Worm (Caenorhabditis elegans): ENCODE results near the gene ttr-57.
"Not testable (repeated sequence)": the region's sequence is repeated elsewhere in the genome, so short reads cannot be mapped to it uniquely, and the experiment has no call there.

ttr-57 gene

DNA sequence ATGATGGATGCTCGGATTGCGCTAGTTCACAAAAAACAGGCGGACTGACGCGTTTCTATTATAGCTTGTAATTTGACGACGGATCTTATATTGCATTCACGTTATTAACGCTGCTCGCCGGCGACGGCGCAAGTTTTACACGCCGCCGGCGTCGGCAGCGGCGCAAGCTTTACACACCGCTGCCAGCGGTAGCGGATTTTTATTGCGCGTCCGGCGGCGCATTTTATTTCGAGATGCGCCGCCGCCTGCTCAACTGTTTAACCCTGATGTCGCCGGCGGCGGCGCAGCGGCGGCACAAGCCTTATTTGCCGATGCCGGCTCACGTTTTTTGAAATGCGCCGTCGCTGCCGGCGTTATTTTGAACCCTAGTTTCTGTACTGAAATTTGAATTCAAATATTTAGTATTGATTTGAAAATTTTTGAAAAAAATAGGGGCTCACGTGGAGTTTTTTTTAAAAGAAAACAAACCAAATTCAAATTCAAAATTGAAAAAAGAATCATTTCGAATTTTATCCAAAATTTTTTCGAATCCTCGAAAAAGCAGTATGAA lies at the start of gene ttr-57:
Gene ttr-57, plus strand, starts transcription at position 500 of the 550 bp plus-strand sequence.
- no peak for TF ChIP-seq ets-7 (tag; optimal IDR thresholded peaks at IDR 0.05)
- peak; percentile 36; the same call in 1 of the 2 replicates for TF ChIP-seq pes-1 (GFP tag; IDR thresholded peaks at IDR 0.05)

DNA sequence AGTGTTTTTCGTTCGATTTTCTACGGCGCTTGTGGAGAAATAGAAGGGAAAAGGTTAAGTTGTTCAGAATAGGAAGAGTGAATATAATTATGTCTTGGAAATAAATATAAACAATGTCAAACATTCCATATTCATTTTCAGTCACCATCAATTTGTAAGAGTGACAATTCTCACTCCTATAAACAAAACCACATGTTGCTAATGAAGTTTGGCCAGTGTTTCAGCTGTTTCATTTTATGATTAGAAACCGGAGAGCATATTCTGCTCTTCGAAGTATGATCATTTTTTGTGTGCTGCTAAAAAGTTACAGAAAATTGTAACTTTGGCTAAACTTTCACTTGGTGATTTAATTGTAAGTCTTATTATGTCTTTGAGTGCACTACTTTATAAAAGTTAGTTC lies 49.8 kb upstream of the ttr-57 start, which contains the start of gene Y38H6C.21:
Gene Y38H6C.21, minus strand, starts transcription at position 148 of the 400 bp plus-strand sequence.
- TF ChIP-seq B0310.2 (tag; optimal IDR thresholded peaks at IDR 0.05) (no peak), tra-4 (tag; optimal IDR thresholded peaks at IDR 0.05) (no peak), F13C5.2 (tag; optimal IDR thresholded peaks at IDR 0.05) (no peak), ets-7 (tag; optimal IDR thresholded peaks at IDR 0.05) (no peak), pes-1 (GFP tag; IDR thresholded peaks at IDR 0.05) (no peak), aly-1 (tag; optimal IDR thresholded peaks at IDR 0.05) (no peak), hnd-1 (tag; optimal IDR thresholded peaks at IDR 0.05) (no peak), hmg-4 (GFP tag; optimal IDR thresholded peaks at IDR 0.05) (no peak), ceh-13 (GFP tag; optimal IDR thresholded peaks at IDR 0.05) (no peak), ceh-36 (tag; optimal IDR thresholded peaks at IDR 0.05) (no peak), tbx-37 (GFP tag; conservative IDR thresholded peaks at IDR 0.05) (no peak), scrt-1 (GFP tag; IDR thresholded peaks at IDR 0.05) (no peak), ama-1 (optimal IDR thresholded peaks at IDR 0.05) (no peak), hmbx-1 (tag; optimal IDR thresholded peaks at IDR 0.05) (no peak), tbx-11 (GFP tag; IDR thresholded peaks at IDR 0.05) (no peak), flt-1 (GFP tag; IDR thresholded peaks at IDR 0.05) (no peak), sea-1 (GFP tag; conservative IDR thresholded peaks at IDR 0.05) (no peak)

DNA sequence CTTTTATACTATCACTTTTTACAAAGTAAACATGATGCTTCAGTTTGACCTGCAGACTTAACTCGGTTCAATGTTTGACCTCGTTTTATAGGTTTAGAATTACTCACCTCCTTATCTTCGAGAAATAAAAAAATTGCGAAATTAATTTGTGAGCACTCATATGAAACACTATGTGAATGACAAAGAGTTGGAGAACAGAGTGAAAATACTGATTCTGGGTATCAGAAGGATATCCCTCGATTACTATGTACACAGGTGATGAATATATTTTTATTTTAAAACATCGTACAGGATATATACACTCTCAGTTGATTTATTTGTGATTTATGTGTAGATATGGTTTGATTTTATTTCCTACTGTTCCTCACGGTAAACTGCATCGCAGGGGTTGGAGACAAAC lies 48.6 kb upstream of the ttr-57 start, which contains the start of gene Y38H6C.23:
Gene Y38H6C.23, minus strand, starts transcription at position 101 of the 400 bp plus-strand sequence.
- TF ChIP-seq tra-4 (tag; optimal IDR thresholded peaks at IDR 0.05) = no peak
- no peak for TF ChIP-seq tbx-37 (GFP tag; conservative IDR thresholded peaks at IDR 0.05)
- TF ChIP-seq pes-1 (GFP tag; IDR thresholded peaks at IDR 0.05) = no peak
- no peak for TF ChIP-seq ama-1 (optimal IDR thresholded peaks at IDR 0.05)
- TF ChIP-seq hmg-4 (GFP tag; optimal IDR thresholded peaks at IDR 0.05) = no peak
- no peak for TF ChIP-seq ceh-36 (tag; optimal IDR thresholded peaks at IDR 0.05)

DNA sequence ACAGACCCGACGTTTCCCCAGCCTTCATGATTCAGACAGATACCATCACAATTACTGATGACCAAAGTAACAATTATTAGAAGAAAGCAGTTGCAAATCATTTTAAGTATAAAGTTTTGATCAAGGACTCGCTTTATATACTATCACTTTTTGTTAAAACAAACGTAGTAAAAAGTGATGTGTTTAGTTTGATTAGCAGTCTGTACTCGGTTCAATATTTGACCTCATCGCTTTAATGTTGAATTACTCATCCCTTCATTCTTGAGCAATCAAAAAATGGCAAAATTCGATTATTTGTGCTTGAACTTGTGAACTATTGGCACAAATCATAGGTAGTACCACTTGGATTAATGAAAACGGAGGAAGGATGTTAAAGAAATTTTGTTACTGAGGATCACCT lies 46.6 kb upstream of the ttr-57 start, which contains the start of gene abf-4:
Gene abf-4, minus strand, starts transcription at position 101 of the 400 bp plus-strand sequence.
- TF ChIP-seq hmg-4 (GFP tag; optimal IDR thresholded peaks at IDR 0.05) (no peak), ceh-36 (tag; optimal IDR thresholded peaks at IDR 0.05) (no peak), sea-1 (GFP tag; conservative IDR thresholded peaks at IDR 0.05) (no peak), ets-7 (tag; optimal IDR thresholded peaks at IDR 0.05) (no peak), hnd-1 (tag; optimal IDR thresholded peaks at IDR 0.05) (no peak), B0310.2 (tag; optimal IDR thresholded peaks at IDR 0.05) (no peak), tbx-37 (GFP tag; conservative IDR thresholded peaks at IDR 0.05) (no peak), tbx-11 (GFP tag; IDR thresholded peaks at IDR 0.05) (no peak), ama-1 (optimal IDR thresholded peaks at IDR 0.05) (no peak), aly-1 (tag; optimal IDR thresholded peaks at IDR 0.05) (no peak), scrt-1 (GFP tag; IDR thresholded peaks at IDR 0.05) (no peak), tra-4 (tag; optimal IDR thresholded peaks at IDR 0.05) (no peak), flt-1 (GFP tag; IDR thresholded peaks at IDR 0.05) (no peak)

DNA sequence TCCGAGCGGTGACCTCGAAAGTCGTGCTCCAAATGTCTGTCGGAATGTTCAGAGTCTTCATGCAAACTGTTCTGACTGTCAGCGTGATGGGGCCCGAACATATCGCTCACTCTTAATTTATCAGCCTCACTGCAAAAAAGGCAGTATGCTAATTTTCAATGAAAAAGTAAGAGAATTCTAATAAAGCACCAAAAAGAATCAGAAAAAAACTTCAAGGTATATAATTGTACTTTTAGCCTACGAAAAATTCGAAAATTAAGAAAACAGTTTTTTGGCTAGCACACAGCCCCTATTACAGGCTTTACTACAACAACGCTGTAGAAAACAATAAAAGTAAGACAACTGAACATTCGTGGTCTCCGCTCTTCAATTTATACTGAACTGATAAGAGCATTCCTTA lies 43.1 kb upstream of the ttr-57 start, which contains the start of gene F26F2.1:
Gene F26F2.1, minus strand, starts transcription at position 101 of the 400 bp plus-strand sequence.
- TF ChIP-seq tbx-11 (GFP tag; IDR thresholded peaks at IDR 0.05) = no peak
- TF ChIP-seq hnd-1 (tag; optimal IDR thresholded peaks at IDR 0.05) = no peak
- TF ChIP-seq ceh-36 (tag; optimal IDR thresholded peaks at IDR 0.05) = no peak
- TF ChIP-seq flt-1 (GFP tag; IDR thresholded peaks at IDR 0.05) = no peak
- TF ChIP-seq tra-4 (tag; optimal IDR thresholded peaks at IDR 0.05) = no peak
- no peak for TF ChIP-seq B0310.2 (tag; optimal IDR thresholded peaks at IDR 0.05)
- no peak for TF ChIP-seq ama-1 (optimal IDR thresholded peaks at IDR 0.05)
- no peak for TF ChIP-seq sea-1 (GFP tag; conservative IDR thresholded peaks at IDR 0.05)
- TF ChIP-seq hmg-4 (GFP tag; optimal IDR thresholded peaks at IDR 0.05) = no peak
- no peak for TF ChIP-seq ceh-13 (GFP tag; optimal IDR thresholded peaks at IDR 0.05)
- no peak for TF ChIP-seq tbx-37 (GFP tag; conservative IDR thresholded peaks at IDR 0.05)
- TF ChIP-seq pes-1 (GFP tag; IDR thresholded peaks at IDR 0.05) = no peak
- TF ChIP-seq ets-7 (tag; optimal IDR thresholded peaks at IDR 0.05) = no peak
- no peak for TF ChIP-seq aly-1 (tag; optimal IDR thresholded peaks at IDR 0.05)
- no peak for TF ChIP-seq scrt-1 (GFP tag; IDR thresholded peaks at IDR 0.05)
- no peak for TF ChIP-seq hmbx-1 (tag; optimal IDR thresholded peaks at IDR 0.05)
- no peak for TF ChIP-seq F13C5.2 (tag; optimal IDR thresholded peaks at IDR 0.05)

DNA sequence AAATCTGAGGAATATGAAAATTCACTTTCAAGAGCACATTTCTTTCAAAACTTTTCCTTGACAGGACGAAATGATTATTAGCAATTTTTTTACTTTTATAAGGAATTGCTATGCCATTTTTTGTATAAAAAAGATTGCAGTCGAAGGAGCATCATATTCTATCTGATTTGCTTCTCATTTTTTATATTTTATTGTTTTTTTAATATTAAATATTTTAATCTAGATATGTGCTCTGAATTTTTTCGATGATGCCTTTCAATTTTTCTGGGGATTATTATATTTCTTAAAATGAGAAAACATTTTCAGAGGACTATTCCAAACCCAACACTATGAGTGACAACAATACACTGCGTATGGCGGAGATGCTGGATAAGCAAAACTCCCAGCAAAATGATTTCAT lies 40.9 kb upstream of the ttr-57 start, which contains the start of gene F26F2.13:
Gene F26F2.13, plus strand, starts transcription at position 301 of the 400 bp plus-strand sequence.
- not testable (repeated sequence) for TF ChIP-seq B0310.2 (tag; optimal IDR thresholded peaks at IDR 0.05); hmbx-1 (tag; optimal IDR thresholded peaks at IDR 0.05); hmg-4 (GFP tag; optimal IDR thresholded peaks at IDR 0.05)

DNA sequence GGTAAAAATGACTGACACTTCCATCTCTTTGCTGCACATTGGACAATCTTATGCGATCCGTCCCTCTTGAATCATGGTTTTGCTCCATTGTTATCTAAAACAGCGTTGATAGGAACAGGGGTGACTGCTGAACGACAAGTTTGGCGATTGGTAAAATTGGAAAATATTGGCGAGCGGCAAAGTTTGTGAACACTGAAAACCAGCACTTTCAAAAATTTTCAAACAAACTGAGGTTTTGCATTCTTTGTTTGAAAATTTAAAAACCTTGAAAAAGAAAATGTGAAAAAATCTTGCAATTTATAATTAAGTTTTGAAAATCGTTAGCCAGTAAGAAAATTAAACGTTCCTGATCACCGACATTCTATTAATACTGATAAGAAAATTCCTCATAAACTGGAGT lies 38.5 kb upstream of the ttr-57 start, which contains the start of gene F26F2.3:
Gene F26F2.3, minus strand, starts transcription at position 101 of the 400 bp plus-strand sequence.
- TF ChIP-seq hnd-1 (tag; optimal IDR thresholded peaks at IDR 0.05) (no peak), tbx-37 (GFP tag; conservative IDR thresholded peaks at IDR 0.05) (no peak), ceh-13 (GFP tag; optimal IDR thresholded peaks at IDR 0.05) (no peak), sea-1 (GFP tag; conservative IDR thresholded peaks at IDR 0.05) (no peak), B0310.2 (tag; optimal IDR thresholded peaks at IDR 0.05) (no peak), pes-1 (GFP tag; IDR thresholded peaks at IDR 0.05) (no peak), ets-7 (tag; optimal IDR thresholded peaks at IDR 0.05) (no peak)

DNA sequence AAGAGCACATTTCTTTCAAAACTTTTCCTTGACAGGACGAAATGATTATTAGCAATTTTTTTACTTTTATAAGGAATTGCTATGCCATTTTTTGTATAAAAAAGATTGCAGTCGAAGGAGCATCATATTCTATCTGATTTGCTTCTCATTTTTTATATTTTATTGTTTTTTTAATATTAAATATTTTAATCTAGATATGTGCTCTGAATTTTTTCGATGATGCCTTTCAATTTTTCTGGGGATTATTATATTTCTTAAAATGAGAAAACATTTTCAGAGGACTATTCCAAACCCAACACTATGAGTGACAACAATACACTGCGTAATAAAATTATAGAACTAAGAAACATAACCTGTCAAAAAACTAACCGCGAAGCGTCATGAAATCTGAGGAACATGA lies 35.9 kb upstream of the ttr-57 start, which contains the start of gene F26F2.4:
Gene F26F2.4, plus strand, starts transcription at position 301 of the 400 bp plus-strand sequence.
- not testable (repeated sequence) for TF ChIP-seq tbx-11 (GFP tag; IDR thresholded peaks at IDR 0.05); flt-1 (GFP tag; IDR thresholded peaks at IDR 0.05); ets-7 (tag; optimal IDR thresholded peaks at IDR 0.05)

Measured in whole organism, early embryonic.